Worm (Caenorhabditis elegans) whole organism, L4 larva: ENCODE measurements around the gene T09F3.7.
A peak's percentile ranks its signal among the peaks of the same experiment; 100 is the strongest.

Experiments
- F26F4.8 ChIP-seq: fragments of 200-800 bp; sonication (Bioruptor generic); conservative IDR thresholded peaks from 2 replicates; pipeline ENCODE4 v1.3.6; 2022; ENCODE audit warnings: missing genetic modification characterization, missing compliant biosample characterization
- F37D6.2 ChIP-seq: sonication (generic microtip); optimal IDR thresholded peaks from 2 replicates; lab custom pipeline; 2016; ENCODE audit warnings: mild to moderate bottlenecking, missing genetic modification characterization, missing compliant biosample characterization
- Y105C5A.15 ChIP-seq: fragments of 200-800 bp; sonication (Bioruptor generic); IDR thresholded peaks from 2 replicates; pipeline ENCODE4 v1.3.6; 2022; ENCODE audit warnings: missing genetic modification characterization, missing compliant biosample characterization
- Y48G9A.11 ChIP-seq: fragments of 200-800 bp; sonication (Bioruptor generic); IDR thresholded peaks from 2 replicates; pipeline ENCODE4 v1.3.6; 2022; ENCODE audit warnings: missing genetic modification reagents, missing genetic modification characterization, missing compliant biosample characterization
- Y5F2A.4 ChIP-seq: fragments of 200-800 bp; sonication (Bioruptor generic); optimal IDR thresholded peaks from 2 replicates; lab custom pipeline; 2018; ENCODE audit warnings: mild to moderate bottlenecking, missing genetic modification characterization, missing compliant biosample characterization
- aha-1 ChIP-seq: fragments of 150-350 bp; peaks from one replicate; lab custom pipeline; 2014; ENCODE audit warnings: missing biosample characterization, missing genetic modification characterization
- attf-4 ChIP-seq: sonication (generic microtip); optimal IDR thresholded peaks from 3 replicates; lab custom pipeline; 2017; ENCODE audit warnings: missing biosample characterization, missing genetic modification characterization
- ceh-44 ChIP-seq: fragments of 200-800 bp; sonication (Bioruptor generic); IDR thresholded peaks from 2 replicates; pipeline ENCODE4 v1.3.6; 2022; ENCODE audit warnings: missing genetic modification reagents, missing genetic modification characterization, missing compliant biosample characterization
- ceh-62 ChIP-seq: sonication (generic microtip); optimal IDR thresholded peaks from 2 replicates; lab custom pipeline; 2017; ENCODE audit warnings: missing biosample characterization, missing genetic modification characterization
- ceh-82 ChIP-seq: sonication (generic microtip); optimal IDR thresholded peaks from 2 replicates; lab custom pipeline; 2017; ENCODE audit warnings: missing biosample characterization, missing genetic modification characterization
- daf-16 ChIP-seq, 3 experiments: sonication (generic microtip); optimal IDR thresholded peaks; 2 replicates each; lab custom pipeline; 2016 to 2017; ENCODE audit warnings: missing genetic modification characterization in 3 of 3, missing genetic modification reagents in 3 of 3, mild to moderate bottlenecking in 2 of 3, missing compliant biosample characterization in 2 of 3, missing biosample characterization in 1 of 3, moderate library complexity in 1 of 3
- daf-19 ChIP-seq: fragments of 200-800 bp; sonication (Bioruptor generic); conservative IDR thresholded peaks from 2 replicates; pipeline ENCODE4 v1.3.6; 2022; ENCODE audit warnings: missing genetic modification characterization, missing compliant biosample characterization
- dve-1 ChIP-seq: sonication (generic microtip); optimal IDR thresholded peaks from 2 replicates; lab custom pipeline; 2017; ENCODE audit warnings: antibody characterized with exemption, mild to moderate bottlenecking, missing genetic modification characterization, missing compliant biosample characterization; ENCODE audit not compliant: insufficient read depth
- lin-1 ChIP-seq: fragments of 200-800 bp; sonication (Bioruptor generic); IDR thresholded peaks from 2 replicates; pipeline ENCODE4 v1.3.6; 2022; ENCODE audit warnings: missing genetic modification reagents, missing genetic modification characterization, missing compliant biosample characterization
- lin-15B ChIP-seq: fragments of 150-350 bp; sonication (generic microtip); optimal IDR thresholded peaks from 3 replicates; lab custom pipeline; 2014; ENCODE audit warnings: missing biosample characterization, missing genetic modification characterization
- lir-3 ChIP-seq: sonication (generic microtip); optimal IDR thresholded peaks from 2 replicates; lab custom pipeline; 2016; ENCODE audit warnings: mild to moderate bottlenecking, missing genetic modification characterization, missing compliant biosample characterization
- mdl-1 ChIP-seq, 2 experiments: fragments of 150-350 bp in 1 of 2; sonication (generic microtip) in 1 of 2; optimal IDR thresholded peaks; 2 replicates each; lab custom pipeline; 2014 to 2017; ENCODE audit warnings: missing biosample characterization in 2 of 2, missing genetic modification characterization in 2 of 2
- mes-2 ChIP-seq: sonication (generic microtip); optimal IDR thresholded peaks from 2 replicates; lab custom pipeline; 2016; ENCODE audit warnings: missing genotype, mild to moderate bottlenecking, missing genetic modification characterization, missing compliant biosample characterization; ENCODE audit not compliant: poor library complexity, severe bottlenecking
- mxl-3 ChIP-seq: fragments of 200-800 bp; sonication (Bioruptor generic); optimal IDR thresholded peaks from 2 replicates; lab custom pipeline; 2018; ENCODE audit warnings: mild to moderate bottlenecking, missing genetic modification characterization, missing compliant biosample characterization
- nhr-237 ChIP-seq: sonication (generic microtip); optimal IDR thresholded peaks from 2 replicates; lab custom pipeline; 2017; ENCODE audit warnings: missing biosample characterization, missing genetic modification characterization
- nhr-25 ChIP-seq: sonication (generic microtip); optimal IDR thresholded peaks from 2 replicates; lab custom pipeline; 2017; ENCODE audit warnings: missing genetic modification characterization, mild to moderate bottlenecking, missing compliant biosample characterization, antibody characterized with exemption, moderate library complexity, borderline replicate concordance; ENCODE audit not compliant: insufficient read depth
- nhr-6 ChIP-seq: fragments of 150-350 bp; optimal IDR thresholded peaks from 2 replicates; lab custom pipeline; 2014; ENCODE audit warnings: missing biosample characterization, missing genetic modification characterization
- pha-4 ChIP-seq, 2 experiments: fragments of 150-350 bp in 1 of 2; fragments of 200-800 bp in 1 of 2; sonication (Bioruptor generic) in 1 of 2; IDR thresholded peaks in 1 of 2; optimal IDR thresholded peaks in 1 of 2; 2 replicates each; pipeline versions ENCODE4 v1.3.6 to Lab custom; 2014 to 2022; ENCODE audit warnings: missing genetic modification characterization in 2 of 2, missing genetic modification reagents in 2 of 2, missing biosample characterization in 1 of 2, missing compliant biosample characterization in 1 of 2
- php-3 ChIP-seq: fragments of 200-800 bp; sonication (Bioruptor generic); IDR thresholded peaks from 2 replicates; pipeline ENCODE4 v1.3.6; 2022; ENCODE audit warnings: missing genetic modification reagents, missing genetic modification characterization, missing compliant biosample characterization
- rbr-2 ChIP-seq: sonication (generic microtip); optimal IDR thresholded peaks from 2 replicates; lab custom pipeline; 2016; ENCODE audit warnings: missing genotype, missing genetic modification characterization, missing compliant biosample characterization
- skn-1 ChIP-seq: fragments of 150-350 bp; optimal IDR thresholded peaks from 2 replicates; lab custom pipeline; 2014; ENCODE audit warnings: missing biosample characterization, missing genetic modification characterization
- snpc-1.2 ChIP-seq: fragments of 200-800 bp; sonication (Bioruptor generic); IDR thresholded peaks from 2 replicates; pipeline ENCODE4 v1.3.6; 2022; ENCODE audit warnings: missing genetic modification reagents, missing genetic modification characterization, missing compliant biosample characterization
- snpc-4 ChIP-seq: fragments of 150-350 bp; optimal IDR thresholded peaks from 2 replicates; lab custom pipeline; 2014; ENCODE audit warnings: missing biosample characterization, missing genetic modification characterization
- spr-1 ChIP-seq: sonication (generic microtip); optimal IDR thresholded peaks from 2 replicates; lab custom pipeline; 2016; ENCODE audit warnings: mild to moderate bottlenecking, missing genetic modification characterization, missing compliant biosample characterization
- tag-97 ChIP-seq: fragments of 200-800 bp; sonication (Bioruptor generic); IDR thresholded peaks from 2 replicates; pipeline ENCODE4 v1.3.6; 2022; ENCODE audit warnings: missing genetic modification characterization, missing compliant biosample characterization
- tra-1 ChIP-seq: fragments of 200-800 bp; sonication (Bioruptor generic); IDR thresholded peaks from 2 replicates; pipeline ENCODE4 v1.3.6; 2022; ENCODE audit warnings: missing genetic modification reagents, missing genetic modification characterization, missing compliant biosample characterization
- unc-39 ChIP-seq: sonication (generic microtip); optimal IDR thresholded peaks from 2 replicates; lab custom pipeline; 2017; ENCODE audit warnings: missing biosample characterization, missing genetic modification characterization
- zip-2 ChIP-seq: fragments of 150-350 bp; optimal IDR thresholded peaks from 2 replicates; lab custom pipeline; 2014; ENCODE audit warnings: missing biosample characterization, missing genetic modification characterization

T09F3.7 gene

ce11 chrII:10390854-10391253, at the start of gene T09F3.7, which contains the start of gene T09F3.2:
Gene T09F3.7, plus strand, starts transcription at chrII:10391168.
Gene T09F3.2, plus strand, starts transcription at chrII:10391154.
- TF ChIP-seq lir-3 (tag; lab: Kevin White, UChicago): no peak
- no peak for TF ChIP-seq nhr-237 (tag; lab: Kevin White, UChicago)
- TF ChIP-seq daf-16 (GFP tag; optimal IDR thresholded peaks at IDR 0.05; lab: Kevin White, UChicago): no peak
- peak; percentile 1 for TF ChIP-seq daf-16 (tag; optimal IDR thresholded peaks at IDR 0.05; lab: Kevin White, UChicago)
- TF ChIP-seq Y5F2A.4: no peak
- no peak for TF ChIP-seq ceh-62 (tag; lab: Kevin White, UChicago)
- TF ChIP-seq aha-1: peak; percentile 5
- no peak for TF ChIP-seq ceh-44 (GFP tag; lab: Robert Waterston, UW)
- TF ChIP-seq php-3 (GFP tag; lab: Robert Waterston, UW): no peak
- TF ChIP-seq Y48G9A.11 (GFP tag; lab: Robert Waterston, UW): no peak
- TF ChIP-seq, all 104 proteins: peak for 2

ce11 chrII:10345012-10345411, 46.0 kb upstream of the T09F3.7 start, which contains the start of gene pro-2:
Gene pro-2, minus strand, starts transcription at chrII:10345112.
- TF ChIP-seq nhr-6 (tag; lab: Kevin White, UChicago) (no peak), ceh-82 (tag; lab: Kevin White, UChicago) (no peak), dve-1 (tag; lab: Kevin White, UChicago) (no peak), daf-19 (GFP tag; lab: Robert Waterston, UW) (no peak), rbr-2 (tag; lab: Kevin White, UChicago) (no peak), lin-1 (GFP tag; lab: Robert Waterston, UW) (no peak), unc-39 (tag; lab: Kevin White, UChicago) (no peak), nhr-237 (tag; lab: Kevin White, UChicago) (no peak), tra-1 (GFP tag; lab: Robert Waterston, UW) (no peak), attf-4 (tag; lab: Kevin White, UChicago) (no peak), lin-15B (tag; lab: Kevin White, UChicago) (no peak), F26F4.8 (no peak), pha-4 (GFP tag; IDR thresholded peaks at IDR 0.05; lab: Robert Waterston, UW) (no peak), pha-4 (tag; optimal IDR thresholded peaks at IDR 0.05; lab: Kevin White, UChicago) (no peak)

ce11 chrII:10346075-10346474, 44.9 kb upstream of the T09F3.7 start, which contains the start of gene C07E3.10:
Gene C07E3.10, plus strand, starts transcription at chrII:10346375.
- TF ChIP-seq ceh-44 (GFP tag; lab: Robert Waterston, UW): no peak
- no peak for TF ChIP-seq tag-97 (GFP tag; lab: Robert Waterston, UW)
- TF ChIP-seq skn-1 (tag; lab: Kevin White, UChicago): no peak
- TF ChIP-seq lin-15B (tag; lab: Kevin White, UChicago): no peak
- no peak for TF ChIP-seq mes-2 (tag; lab: Kevin White, UChicago)
- no peak for TF ChIP-seq F26F4.8
- no peak for TF ChIP-seq tra-1 (GFP tag; lab: Robert Waterston, UW)
- no peak for TF ChIP-seq mdl-1 (tag; optimal IDR thresholded peaks at IDR 0.05; lab: Kevin White, UChicago)
- TF ChIP-seq zip-2: no peak
- no peak for TF ChIP-seq F37D6.2
- no peak for TF ChIP-seq spr-1 (tag; lab: Kevin White, UChicago)
- no peak for TF ChIP-seq Y105C5A.15
- TF ChIP-seq nhr-25 (tag; lab: Kevin White, UChicago): no peak
- no peak for TF ChIP-seq snpc-1.2

- peak; percentile 25 for TF ChIP-seq mxl-3 (GFP tag; lab: Kevin White, UChicago)
- TF ChIP-seq snpc-4 (tag; lab: Kevin White, UChicago): no peak
Observed at ce11 chrII:10349915-10350314, 41.1 kb upstream of the T09F3.7 start, which contains the start of gene stip-1. Gene stip-1, minus strand, starts transcription at chrII:10350012.
